Fruit fly (Drosophila melanogaster) Kc167 (cell line): Measurements from ENCODE around the gene Grip91.

Source experiments
- Myc ChIP-seq: fragments of >200 bp; optimal IDR thresholded peaks from 2 replicates; lab custom pipeline; 2017; ENCODE audit warnings: missing external identifiers
- Sin3A ChIP-seq: fragments of >200 bp; optimal IDR thresholded peaks from 2 replicates; lab custom pipeline; 2018; ENCODE audit warnings: missing external identifiers
- h ChIP-seq: fragments of >200 bp; optimal IDR thresholded peaks from 3 replicates; lab custom pipeline; 2018; ENCODE audit warnings: missing external identifiers
- insv ChIP-seq: fragments of >200 bp; optimal IDR thresholded peaks from 3 replicates; lab custom pipeline; 2018; ENCODE audit warnings: missing external identifiers
- psq ChIP-seq: fragments of >200 bp; optimal IDR thresholded peaks from 2 replicates; lab custom pipeline; 2017; ENCODE audit warnings: missing external identifiers
- ttk ChIP-seq: sonication (Bioruptor generic); optimal IDR thresholded peaks from 2 replicates; lab custom pipeline; 2017; ENCODE audit warnings: missing external identifiers

DNA sequence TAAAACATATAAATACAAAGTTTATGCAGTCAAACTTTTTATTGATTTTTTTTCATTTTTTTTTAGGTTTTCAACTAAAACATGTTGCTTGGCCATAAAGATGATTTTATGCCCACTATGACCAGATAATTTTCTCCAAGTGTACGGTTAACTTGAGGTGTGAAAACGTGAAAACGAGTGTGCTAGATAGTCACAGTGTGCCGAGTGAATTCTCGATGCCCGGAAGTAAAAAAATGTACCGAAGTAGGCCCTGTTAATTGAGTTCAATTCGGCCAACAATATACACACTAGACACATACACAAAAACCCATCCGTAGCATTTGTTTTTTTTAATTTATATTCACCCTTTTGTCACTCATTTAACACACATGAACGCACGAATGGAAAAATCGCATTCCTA is 52.5 kb downstream of the Grip91 start, which contains the start of gene Nna1:
- TF ChIP-seq h (lab: Kevin White, UChicago) (no peak), Myc (no peak), Sin3A (lab: Kevin White, UChicago) (no peak), ttk (lab: Kevin White, UChicago) (no peak), psq (lab: Kevin White, UChicago) (no peak), insv (lab: Kevin White, UChicago) (no peak)
